Fruit fly (Drosophila melanogaster): ENCODE data around the gene smp-30.

The smp-30 gene

dm6 chr3R:14714147-14714903, 36.7 kb downstream of the smp-30 start (continued):
- TF ChIP-seq Lim3 (GFP tag; IDR thresholded peaks at IDR 0.05) = no peak
- no peak for TF ChIP-seq CG9215 (GFP tag; IDR thresholded peaks at IDR 0.05)
- no peak for TF ChIP-seq dpn (GFP tag; optimal IDR thresholded peaks at IDR 0.05)
- TF ChIP-seq CG7839 (tag; optimal IDR thresholded peaks at IDR 0.05) = peak; percentile 71
- peak; percentile 80 for TF ChIP-seq CG18476 (GFP tag; optimal IDR thresholded peaks at IDR 0.05)
- TF ChIP-seq tgo (GFP tag; IDR thresholded peaks at IDR 0.05) = peak; percentile 51; the same call in 1 of the 3 replicates
- TF ChIP-seq bbx (GFP tag; IDR thresholded peaks at IDR 0.05; ENCODE audit: partially characterized antibody) = no peak
- TF ChIP-seq sens (GFP tag) = peak; percentile 59
- peak; percentile 79 for TF ChIP-seq CG10654 (GFP tag; optimal IDR thresholded peaks at IDR 0.05)
- TF ChIP-seq PHDP (tag; optimal IDR thresholded peaks at IDR 0.05) = peak; percentile 56
- TF ChIP-seq org-1 (GFP tag; optimal IDR thresholded peaks at IDR 0.05) = peak; percentile 35
- no peak for TF ChIP-seq klu (GFP tag; IDR thresholded peaks at IDR 0.05)
- peak; percentile 91 for TF ChIP-seq CG17829 (tag; optimal IDR thresholded peaks at IDR 0.05)
- no peak for TF ChIP-seq hkb (optimal IDR thresholded peaks at IDR 0.05)
- peak; percentile 71 for TF ChIP-seq hkb (GFP tag; IDR thresholded peaks at IDR 0.05)
- TF ChIP-seq CG1792 (GFP tag; optimal IDR thresholded peaks at IDR 0.05) = peak; percentile 30
- no peak for TF ChIP-seq CG3726 (GFP tag; IDR thresholded peaks at IDR 0.05)
- peak; percentile 91 for TF ChIP-seq CG15696 (tag; optimal IDR thresholded peaks at IDR 0.05)
- peak; percentile 6 for TF ChIP-seq CG11398 (GFP tag; optimal IDR thresholded peaks at IDR 0.05)
- peak; percentile 47 for TF ChIP-seq CG2875 (GFP tag; optimal IDR thresholded peaks at IDR 0.05)
- TF ChIP-seq CG31365 (tag; optimal IDR thresholded peaks at IDR 0.05) = no peak
- peak; percentile 43 for TF ChIP-seq sob (GFP tag; IDR thresholded peaks at IDR 0.05)
- TF ChIP-seq kni (GFP tag; optimal IDR thresholded peaks at IDR 0.05) = peak; percentile 97
- TF ChIP-seq gem (tag; optimal IDR thresholded peaks at IDR 0.05) = peak; percentile 88
- TF ChIP-seq CG4404 (GFP tag; IDR thresholded peaks at IDR 0.05) = peak; percentile 57
- TF ChIP-seq CG3281 (GFP tag; optimal IDR thresholded peaks at IDR 0.05) = peak; percentile 9
- no peak for TF ChIP-seq Lhr (GFP tag; optimal IDR thresholded peaks at IDR 0.05)
- peak; percentile 71 for TF ChIP-seq oc (tag; optimal IDR thresholded peaks at IDR 0.05)
- peak; percentile 49; the same call in 1 of the 3 replicates for TF ChIP-seq CG7357 (GFP tag; IDR thresholded peaks at IDR 0.05)
- 0 out of 2 replicates have a peak, but pooled peaks have one; percentile 39 for TF ChIP-seq CG4730 (GFP tag; IDR thresholded peaks at IDR 0.05)
- TF ChIP-seq CG10543 (GFP tag; optimal IDR thresholded peaks at IDR 0.05) = no peak
- TF ChIP-seq Dll (GFP tag; IDR thresholded peaks at IDR 0.05; ENCODE audit: partially characterized antibody) = no peak
- 0 out of 2 replicates have a peak, but pooled peaks have one; percentile 8 for TF ChIP-seq Ada2b (GFP tag; IDR thresholded peaks at IDR 0.05)
- TF ChIP-seq CTCF (GFP tag; optimal IDR thresholded peaks at IDR 0.05) = peak; percentile 37
- TF ChIP-seq scrt (GFP tag; optimal IDR thresholded peaks at IDR 0.05) = peak; percentile 66
- TF ChIP-seq Oli (tag; optimal IDR thresholded peaks at IDR 0.05) = peak; percentile 64
- peak; percentile 27 for TF ChIP-seq Usf (GFP tag; optimal IDR thresholded peaks at IDR 0.05)
- no peak for TF ChIP-seq CG33213 (GFP tag; optimal IDR thresholded peaks at IDR 0.05)
- TF ChIP-seq mam (GFP tag; optimal IDR thresholded peaks at IDR 0.05) = no peak
- no peak for TF ChIP-seq zfh2 (GFP tag; optimal IDR thresholded peaks at IDR 0.05)
- TF ChIP-seq rib (GFP tag; IDR thresholded peaks at IDR 0.05) = peak; percentile 79; the same call in 1 of the 2 replicates
- TF ChIP-seq CG1529 (GFP tag; optimal IDR thresholded peaks at IDR 0.05) = peak; percentile 4
- TF ChIP-seq NC2β (GFP tag; optimal IDR thresholded peaks at IDR 0.05) = peak; percentile 63
- peak; percentile 78 for TF ChIP-seq CG8924 (tag; optimal IDR thresholded peaks at IDR 0.05)
- peak; percentile 40 for TF ChIP-seq NfI (GFP tag; optimal IDR thresholded peaks at IDR 0.05)
- peak; percentile 87 for TF ChIP-seq Ssrp (tag; optimal IDR thresholded peaks at IDR 0.05)
- no peak for TF ChIP-seq Myb (GFP tag; optimal IDR thresholded peaks at IDR 0.05)
- no peak for TF ChIP-seq amos (GFP tag; IDR thresholded peaks at IDR 0.05; ENCODE audit: partially characterized antibody)
- TF ChIP-seq sc (optimal IDR thresholded peaks at IDR 0.05) = no peak
- TF ChIP-seq sc (GFP tag; optimal IDR thresholded peaks at IDR 0.05) = peak; percentile 28
- TF ChIP-seq da (GFP tag; optimal IDR thresholded peaks at IDR 0.05) = no peak

All from whole organism, embryonic.